Worm (Caenorhabditis elegans) whole organism, late embryonic: Measurements from ENCODE around the gene fkh-7.
A peak's percentile ranks its signal among the peaks of the same experiment; 100 is the strongest.

Source experiments
- C08G9.2 ChIP-seq: sonication (generic microtip); optimal IDR thresholded peaks from 2 replicates; lab custom pipeline; 2016; ENCODE audit warnings: mild to moderate bottlenecking, missing genetic modification characterization, moderate library complexity, missing compliant biosample characterization
- C38D4.7 ChIP-seq: fragments of 200-800 bp; sonication (Bioruptor generic); optimal IDR thresholded peaks from 2 replicates; lab custom pipeline; 2018; ENCODE audit warnings: mild to moderate bottlenecking, missing genetic modification characterization, moderate library complexity, missing compliant biosample characterization
- F13H6.1 ChIP-seq: sonication (generic microtip); optimal IDR thresholded peaks from 2 replicates; lab custom pipeline; 2016; ENCODE audit warnings: missing genetic modification characterization, missing compliant biosample characterization
- K09A11.1 ChIP-seq: sonication (generic microtip); optimal IDR thresholded peaks from 2 replicates; lab custom pipeline; 2017; ENCODE audit warnings: antibody characterized with exemption, mild to moderate bottlenecking, missing genetic modification characterization, missing compliant biosample characterization; ENCODE audit not compliant: insufficient read depth
- Y22D7AL.16 ChIP-seq: sonication (generic microtip); optimal IDR thresholded peaks from 2 replicates; lab custom pipeline; 2016; ENCODE audit warnings: missing genetic modification characterization, missing compliant biosample characterization
- ahr-1 ChIP-seq: sonication (generic microtip); optimal IDR thresholded peaks from 2 replicates; lab custom pipeline; 2016; ENCODE audit warnings: missing genetic modification characterization, missing compliant biosample characterization
- ceh-14 ChIP-seq: sonication (generic microtip); optimal IDR thresholded peaks from 2 replicates; lab custom pipeline; 2016; ENCODE audit warnings: missing genotype, missing genetic modification characterization, missing compliant biosample characterization
- ceh-18 ChIP-seq: sonication (generic microtip); optimal IDR thresholded peaks from 2 replicates; lab custom pipeline; 2016; ENCODE audit warnings: missing genetic modification characterization, missing compliant biosample characterization
- ceh-2 ChIP-seq: sonication (generic microtip); optimal IDR thresholded peaks from 2 replicates; lab custom pipeline; 2016; ENCODE audit warnings: missing genotype, missing genetic modification characterization, missing compliant biosample characterization
- ceh-22 ChIP-seq: sonication (generic microtip); optimal IDR thresholded peaks from 2 replicates; lab custom pipeline; 2017; ENCODE audit warnings: missing biosample characterization, missing genetic modification characterization
- ceh-24 ChIP-seq: sonication (generic microtip); optimal IDR thresholded peaks from 2 replicates; lab custom pipeline; 2016; ENCODE audit warnings: mild to moderate bottlenecking, missing genetic modification characterization, missing compliant biosample characterization
- ceh-30 ChIP-seq: fragments of 150-350 bp; optimal IDR thresholded peaks from 2 replicates; lab custom pipeline; 2014; ENCODE audit warnings: missing biosample characterization, missing genetic modification characterization
- ceh-31 ChIP-seq: sonication (generic microtip); optimal IDR thresholded peaks from 2 replicates; lab custom pipeline; 2016; ENCODE audit warnings: missing genetic modification characterization, missing compliant biosample characterization
- ceh-34 ChIP-seq: sonication (generic microtip); optimal IDR thresholded peaks from 2 replicates; lab custom pipeline; 2016; ENCODE audit warnings: mild to moderate bottlenecking, missing genetic modification characterization, missing compliant biosample characterization
- ceh-45 ChIP-seq: fragments of 200-800 bp; sonication (Bioruptor generic); IDR thresholded peaks from 2 replicates; pipeline ENCODE4 v1.3.6; 2022; ENCODE audit warnings: missing genetic modification reagents, missing genetic modification characterization, missing compliant biosample characterization
- ceh-48 ChIP-seq: sonication (generic microtip); optimal IDR thresholded peaks from 2 replicates; lab custom pipeline; 2016; ENCODE audit warnings: missing genetic modification characterization, inconsistent platforms, missing compliant biosample characterization
- ceh-6 ChIP-seq: fragments of 200-800 bp; sonication (Bioruptor generic); optimal IDR thresholded peaks from 2 replicates; lab custom pipeline; 2018; ENCODE audit warnings: mild to moderate bottlenecking, missing genetic modification characterization, missing compliant biosample characterization
- ceh-9 ChIP-seq: sonication (generic microtip); optimal IDR thresholded peaks from 2 replicates; lab custom pipeline; 2016; ENCODE audit warnings: mild to moderate bottlenecking, missing genetic modification characterization, inconsistent platforms, missing compliant biosample characterization
- dmd-4 ChIP-seq: sonication (generic microtip); optimal IDR thresholded peaks from 2 replicates; lab custom pipeline; 2016; ENCODE audit warnings: borderline replicate concordance, missing genetic modification characterization, missing compliant biosample characterization
- elt-4 ChIP-seq: sonication (generic microtip); optimal IDR thresholded peaks from 2 replicates; lab custom pipeline; 2016; ENCODE audit warnings: missing genetic modification characterization, missing compliant biosample characterization
- ets-4 ChIP-seq: sonication (generic microtip); optimal IDR thresholded peaks from 2 replicates; lab custom pipeline; 2016; ENCODE audit warnings: missing genetic modification characterization, missing compliant biosample characterization
- eyg-1 ChIP-seq: sonication (generic microtip); optimal IDR thresholded peaks from 2 replicates; lab custom pipeline; 2016; ENCODE audit warnings: missing genotype, missing genetic modification characterization, missing compliant biosample characterization
- fax-1 ChIP-seq: sonication (generic microtip); optimal IDR thresholded peaks from 2 replicates; lab custom pipeline; 2016; ENCODE audit warnings: missing genotype, missing genetic modification characterization, missing compliant biosample characterization
- fkh-6 ChIP-seq: sonication (generic microtip); optimal IDR thresholded peaks from 2 replicates; lab custom pipeline; 2016; ENCODE audit warnings: missing genetic modification characterization, missing compliant biosample characterization
- gmeb-2 ChIP-seq: sonication (generic microtip); optimal IDR thresholded peaks from 2 replicates; lab custom pipeline; 2016; ENCODE audit warnings: missing genetic modification characterization, inconsistent platforms, missing compliant biosample characterization
- hlh-13 ChIP-seq: fragments of 200-800 bp; sonication (Bioruptor generic); optimal IDR thresholded peaks from 2 replicates; lab custom pipeline; 2018; ENCODE audit warnings: mild to moderate bottlenecking, missing genetic modification characterization, missing compliant biosample characterization
- hlh-15 ChIP-seq: sonication (generic microtip); optimal IDR thresholded peaks from 2 replicates; lab custom pipeline; 2016; ENCODE audit warnings: missing genetic modification characterization, missing compliant biosample characterization
- hlh-30 ChIP-seq: sonication (generic microtip); optimal IDR thresholded peaks from 2 replicates; lab custom pipeline; 2017; ENCODE audit warnings: antibody characterized with exemption, missing genetic modification characterization, missing compliant biosample characterization; ENCODE audit not compliant: insufficient read depth
- hlh-6 ChIP-seq: sonication (generic microtip); optimal IDR thresholded peaks from 2 replicates; lab custom pipeline; 2016; ENCODE audit warnings: missing genotype, missing genetic modification characterization, missing compliant biosample characterization
- hlh-8 ChIP-seq: sonication (generic microtip); optimal IDR thresholded peaks from 2 replicates; lab custom pipeline; 2016; ENCODE audit warnings: missing genotype, missing genetic modification characterization, missing compliant biosample characterization
- lim-6 ChIP-seq: sonication (generic microtip); optimal IDR thresholded peaks from 2 replicates; lab custom pipeline; 2016; ENCODE audit warnings: missing genetic modification characterization, missing compliant biosample characterization
- madf-2 ChIP-seq: sonication (generic microtip); optimal IDR thresholded peaks from 2 replicates; lab custom pipeline; 2017; ENCODE audit warnings: missing genetic modification characterization, missing compliant biosample characterization
- nhr-11 ChIP-seq: fragments of 150-350 bp; optimal IDR thresholded peaks from 2 replicates; lab custom pipeline; 2014; ENCODE audit warnings: missing biosample characterization, missing genetic modification characterization
- nhr-232 ChIP-seq: sonication (generic microtip); optimal IDR thresholded peaks from 2 replicates; lab custom pipeline; 2016; ENCODE audit warnings: missing genetic modification characterization, missing compliant biosample characterization
- odd-2 ChIP-seq: sonication (generic microtip); optimal IDR thresholded peaks from 2 replicates; lab custom pipeline; 2017; ENCODE audit warnings: antibody characterized with exemption, mild to moderate bottlenecking, missing genetic modification characterization, missing compliant biosample characterization
- pag-3 ChIP-seq: sonication (generic microtip); optimal IDR thresholded peaks from 2 replicates; lab custom pipeline; 2016; ENCODE audit warnings: missing compliant biosample characterization, missing genetic modification characterization, borderline replicate concordance
- pat-9 ChIP-seq: fragments of 200-800 bp; sonication (Bioruptor generic); optimal IDR thresholded peaks from 2 replicates; lab custom pipeline; 2018; ENCODE audit warnings: mild to moderate bottlenecking, missing genetic modification characterization, moderate library complexity, missing compliant biosample characterization
- pha-2 ChIP-seq: sonication (generic microtip); optimal IDR thresholded peaks from 2 replicates; lab custom pipeline; 2017; ENCODE audit warnings: mild to moderate bottlenecking, missing genetic modification characterization, missing compliant biosample characterization
- pha-4 ChIP-seq: fragments of 150-350 bp; optimal IDR thresholded peaks from 2 replicates; lab custom pipeline; 2018; ENCODE audit warnings: missing biosample characterization, missing genetic modification reagents, missing genetic modification characterization
- pros-1 ChIP-seq: fragments of 150-350 bp; optimal IDR thresholded peaks from 2 replicates; lab custom pipeline; 2014; ENCODE audit warnings: missing biosample characterization, missing genetic modification reagents, missing genetic modification characterization
- ref-2 ChIP-seq: sonication (generic microtip); optimal IDR thresholded peaks from 2 replicates; lab custom pipeline; 2016; ENCODE audit warnings: missing genetic modification characterization, missing compliant biosample characterization
- rnt-1 ChIP-seq: sonication (generic microtip); optimal IDR thresholded peaks from 2 replicates; lab custom pipeline; 2016; ENCODE audit warnings: missing genetic modification characterization, missing compliant biosample characterization
- sox-2 ChIP-seq: fragments of 200-800 bp; sonication (Bioruptor generic); IDR thresholded peaks from 2 replicates; pipeline ENCODE4 v1.3.6; 2022; ENCODE audit warnings: missing genetic modification reagents, missing genetic modification characterization, missing compliant biosample characterization
- tbx-2 ChIP-seq: sonication (generic microtip); optimal IDR thresholded peaks from 2 replicates; lab custom pipeline; 2016; ENCODE audit warnings: missing genetic modification characterization, missing compliant biosample characterization
- ttx-3 ChIP-seq: sonication (generic microtip); optimal IDR thresholded peaks from 2 replicates; lab custom pipeline; 2016; ENCODE audit warnings: missing genetic modification reagents, missing genetic modification characterization, missing compliant biosample characterization
- unc-3 ChIP-seq, 2 experiments: fragments of 200-800 bp in 1 of 2; sonication (Bioruptor generic) in 1 of 2; sonication (generic microtip) in 1 of 2; conservative IDR thresholded peaks in 1 of 2; optimal IDR thresholded peaks in 1 of 2; 2 replicates each; pipeline versions ENCODE4 v1.3.6 to Lab custom; 2016 to 2022; ENCODE audit warnings: missing compliant biosample characterization in 2 of 2, missing genetic modification characterization in 2 of 2, missing genetic modification reagents in 1 of 2
- unc-42 ChIP-seq: sonication (generic microtip); optimal IDR thresholded peaks from 2 replicates; lab custom pipeline; 2016; ENCODE audit warnings: missing genotype, missing genetic modification characterization, missing compliant biosample characterization
- unc-55 ChIP-seq: sonication (generic microtip); optimal IDR thresholded peaks from 2 replicates; lab custom pipeline; 2017; ENCODE audit warnings: missing biosample characterization, missing genetic modification reagents, missing genetic modification characterization
- unc-86 ChIP-seq: sonication (generic microtip); optimal IDR thresholded peaks from 2 replicates; lab custom pipeline; 2016; ENCODE audit warnings: missing genetic modification characterization, missing compliant biosample characterization
- ztf-16 ChIP-seq: sonication (generic microtip); optimal IDR thresholded peaks from 2 replicates; lab custom pipeline; 2017; ENCODE audit warnings: missing genetic modification characterization, missing compliant biosample characterization

Gene fkh-7

DNA sequence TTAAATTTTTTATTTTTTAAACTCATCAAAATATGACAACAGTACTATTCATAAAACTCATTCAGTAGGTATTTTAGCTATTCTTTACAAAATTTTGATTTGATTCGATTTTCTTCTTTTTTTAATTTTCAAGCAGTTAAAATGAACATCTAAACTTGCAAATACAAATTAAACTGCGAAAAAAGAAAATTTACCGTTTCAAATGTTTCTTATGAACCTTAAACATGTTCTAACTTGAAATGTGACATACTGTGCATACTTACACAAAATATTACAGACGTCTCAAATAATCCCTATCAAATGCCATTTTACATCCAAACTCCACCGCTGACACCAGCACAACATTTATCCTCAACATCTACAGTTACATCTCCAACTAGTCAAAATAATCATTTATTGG is at the start of gene fkh-7:
Gene fkh-7, plus strand, starts transcription at position 301 of the 400 bp plus-strand sequence.
- TF ChIP-seq tbx-2 (tag; lab: Kevin White, UChicago) (no peak), rnt-1 (tag; lab: Kevin White, UChicago) (no peak), ztf-16 (tag; lab: Kevin White, UChicago) (no peak), pha-4 (tag; lab: Kevin White, UChicago) (no peak), ets-4 (tag; lab: Kevin White, UChicago) (no peak), eyg-1 (tag; lab: Kevin White, UChicago) (no peak), ceh-22 (tag; lab: Kevin White, UChicago) (no peak), Y22D7AL.16 (tag; lab: Kevin White, UChicago) (no peak), hlh-30 (tag; lab: Kevin White, UChicago) (no peak), ceh-30 (no peak), ceh-6 (GFP tag; lab: Kevin White, UChicago) (no peak), ref-2 (tag; lab: Kevin White, UChicago) (no peak), fkh-6 (no peak), C38D4.7 (GFP tag; lab: Kevin White, UChicago) (no peak), ceh-24 (tag; lab: Kevin White, UChicago) (no peak)
- TF ChIP-seq, all 69 proteins: peak for 0

DNA sequence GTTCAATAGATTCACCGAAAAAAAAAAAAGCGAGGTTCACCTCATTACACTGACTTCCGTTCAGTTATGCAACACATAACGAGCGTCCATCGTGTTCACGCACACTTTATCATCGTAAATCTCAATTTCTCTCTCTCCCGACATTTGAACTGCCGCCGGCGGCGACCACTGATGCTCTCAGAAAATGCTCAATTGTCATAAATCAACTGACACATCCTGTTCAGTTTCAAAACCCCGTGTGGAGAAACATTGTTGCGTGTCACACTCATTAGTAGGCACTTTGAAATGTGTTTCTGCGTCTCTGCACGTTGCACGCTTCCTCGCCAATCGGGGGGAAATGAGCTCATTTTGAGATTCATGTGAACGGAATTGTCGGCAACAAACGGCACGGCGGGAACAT is 48.7 kb upstream of the fkh-7 start:
- TF ChIP-seq hlh-13 (no peak), ztf-16 (tag; lab: Kevin White, UChicago) (no peak), pag-3 (no peak), hlh-6 (tag; lab: Kevin White, UChicago) (no peak), unc-3 (GFP tag; conservative IDR thresholded peaks at IDR 0.05; lab: Robert Waterston, UW) (no peak), unc-3 (tag; optimal IDR thresholded peaks at IDR 0.05; lab: Kevin White, UChicago) (no peak), ceh-45 (GFP tag; lab: Robert Waterston, UW) (no peak), pat-9 (no peak), unc-86 (tag; lab: Kevin White, UChicago) (no peak), hlh-15 (tag; lab: Kevin White, UChicago) (no peak), ceh-34 (tag; lab: Kevin White, UChicago) (peak; percentile 59), hlh-30 (tag; lab: Kevin White, UChicago) (no peak), fax-1 (tag; lab: Kevin White, UChicago) (no peak), pha-2 (tag; lab: Kevin White, UChicago) (no peak), ceh-6 (GFP tag; lab: Kevin White, UChicago) (peak; percentile 1), ceh-18 (tag; lab: Kevin White, UChicago) (no peak), ceh-48 (tag; lab: Kevin White, UChicago) (no peak), nhr-232 (tag; lab: Kevin White, UChicago) (no peak), elt-4 (tag; lab: Kevin White, UChicago) (no peak), ceh-24 (tag; lab: Kevin White, UChicago) (no peak), ceh-31 (tag; lab: Kevin White, UChicago) (peak; percentile 7), pros-1 (tag; lab: Kevin White, UChicago) (no peak), C08G9.2 (no peak), ahr-1 (tag; lab: Kevin White, UChicago) (no peak), ceh-9 (tag; lab: Kevin White, UChicago) (no peak), pha-4 (tag; lab: Kevin White, UChicago) (no peak), ets-4 (tag; lab: Kevin White, UChicago) (no peak), K09A11.1 (no peak), F13H6.1 (no peak), unc-42 (tag; lab: Kevin White, UChicago) (peak; percentile 33), ceh-14 (no peak), hlh-8 (tag; lab: Kevin White, UChicago) (no peak), odd-2 (tag; lab: Kevin White, UChicago) (no peak), ttx-3 (tag; lab: Kevin White, UChicago) (no peak), dmd-4 (tag; lab: Kevin White, UChicago) (no peak), nhr-11 (tag; lab: Kevin White, UChicago) (no peak), ref-2 (tag; lab: Kevin White, UChicago) (no peak), unc-55 (GFP tag; lab: Kevin White, UChicago) (peak; percentile 96), tbx-2 (tag; lab: Kevin White, UChicago) (peak; percentile 27), gmeb-2 (tag; lab: Kevin White, UChicago) (no peak), lim-6 (no peak), madf-2 (tag; lab: Kevin White, UChicago) (no peak), ceh-2 (tag; lab: Kevin White, UChicago) (no peak), sox-2 (GFP tag; lab: Robert Waterston, UW) (no peak), rnt-1 (tag; lab: Kevin White, UChicago) (peak; percentile 43)
